Fruit fly (Drosophila melanogaster) whole organism, embryonic: ENCODE measurements around the gene Nepl13.
A peak's percentile ranks its signal among the peaks of the same experiment; 100 is the strongest.

ENCODE experiments used
- Antp ChIP-seq: fragments of 200-800 bp; sonication (Bioruptor generic); optimal IDR thresholded peaks from 3 replicates; lab custom pipeline; 2016; ENCODE audit warnings: missing biosample characterization, missing genetic modification characterization
- Asciz ChIP-seq: fragments of 200-800 bp; sonication (Bioruptor generic); optimal IDR thresholded peaks from 2 replicates; lab custom pipeline; 2017; ENCODE audit warnings: missing biosample characterization, mild to moderate bottlenecking, missing genetic modification characterization, missing genetic modification reagents
- BEAF-32 ChIP-seq: fragments of 200-800 bp; sonication (Bioruptor generic); optimal IDR thresholded peaks from 3 replicates; lab custom pipeline; 2017; ENCODE audit warnings: missing biosample characterization, missing genetic modification characterization, mild to moderate bottlenecking, moderate library complexity, missing genetic modification reagents
- Bteb2 ChIP-seq: fragments of 200-800 bp; sonication (Bioruptor generic); optimal IDR thresholded peaks from 2 replicates; lab custom pipeline; 2016; ENCODE audit warnings: missing biosample characterization, missing genetic modification characterization
- CG10543 ChIP-seq: fragments of 200-800 bp; sonication (Bioruptor generic); optimal IDR thresholded peaks from 3 replicates; lab custom pipeline; 2017; ENCODE audit warnings: missing biosample characterization, mild to moderate bottlenecking, missing genetic modification characterization, moderate library complexity
- CG11504 ChIP-seq: fragments of 200-800 bp; sonication (Bioruptor generic); optimal IDR thresholded peaks from 3 replicates; lab custom pipeline; 2019; ENCODE audit warnings: missing biosample characterization, mild to moderate bottlenecking, missing genetic modification characterization, moderate library complexity
- CG12071 ChIP-seq: fragments of 200-800 bp; sonication (Bioruptor generic); optimal IDR thresholded peaks from 3 replicates; lab custom pipeline; 2018; ENCODE audit warnings: missing biosample characterization, mild to moderate bottlenecking, missing genetic modification characterization
- CG12299 ChIP-seq: fragments of 200-800 bp; sonication (Bioruptor generic); optimal IDR thresholded peaks from 2 replicates; lab custom pipeline; 2018; ENCODE audit warnings: missing biosample characterization, mild to moderate bottlenecking, missing genetic modification characterization
- CG12659 ChIP-seq: fragments of 200-800 bp; sonication (Bioruptor generic); optimal IDR thresholded peaks from 3 replicates; lab custom pipeline; 2017; ENCODE audit warnings: mild to moderate bottlenecking, missing biosample characterization, missing genetic modification reagents, missing genetic modification characterization
- CG16779 ChIP-seq: fragments of 200-800 bp; sonication (Bioruptor generic); IDR thresholded peaks from 2 replicates; pipeline ENCODE4 v1.3.6; 2022; ENCODE audit warnings: missing biosample characterization, missing genetic modification characterization
- CG18619 ChIP-seq: fragments of 200-800 bp; sonication (Bioruptor generic); optimal IDR thresholded peaks from 3 replicates; lab custom pipeline; 2017; ENCODE audit warnings: missing biosample characterization, mild to moderate bottlenecking, missing genetic modification characterization
- CG31388 ChIP-seq: fragments of 200-800 bp; sonication (Bioruptor generic); optimal IDR thresholded peaks from 2 replicates; lab custom pipeline; 2016; ENCODE audit warnings: missing biosample characterization, missing genetic modification characterization
- CG31441 ChIP-seq: fragments of 200-800 bp; sonication (Bioruptor generic); IDR thresholded peaks from 2 replicates; pipeline ENCODE4 v1.3.6; 2022; ENCODE audit warnings: missing biosample characterization, missing genetic modification characterization
- CG4404 ChIP-seq: fragments of 200-800 bp; sonication (Bioruptor generic); IDR thresholded peaks from 2 replicates; pipeline ENCODE4 v1.3.6; 2022; ENCODE audit warnings: missing biosample characterization, missing genetic modification characterization
- CG6854 ChIP-seq: fragments of 200-800 bp; sonication (Bioruptor generic); optimal IDR thresholded peaks from 3 replicates; lab custom pipeline; 2017; ENCODE audit warnings: missing biosample characterization, mild to moderate bottlenecking, missing genetic modification characterization
- CG7556 ChIP-seq: fragments of 200-800 bp; sonication (Bioruptor generic); optimal IDR thresholded peaks from 2 replicates; lab custom pipeline; 2017; ENCODE audit warnings: missing biosample characterization, mild to moderate bottlenecking, missing genetic modification characterization
- CG8089 ChIP-seq: fragments of 200-800 bp; sonication (Bioruptor generic); optimal IDR thresholded peaks from 3 replicates; lab custom pipeline; 2016; ENCODE audit warnings: missing biosample characterization, missing genetic modification characterization
- Deaf1 ChIP-seq: fragments of 200-800 bp; optimal IDR thresholded peaks from 3 replicates; lab custom pipeline; 2019; ENCODE audit warnings: missing biosample characterization, mild to moderate bottlenecking, missing genetic modification characterization, moderate library complexity
- ERR ChIP-seq: fragments of 200-800 bp; sonication (Bioruptor generic); optimal IDR thresholded peaks from 2 replicates; lab custom pipeline; 2016; ENCODE audit warnings: missing biosample characterization, missing genetic modification characterization
- Eip74EF ChIP-seq, 2 experiments: fragments of 200-800 bp in 1 of 2; fragments of >200 bp in 1 of 2; sonication (Bioruptor generic) in 1 of 2; optimal IDR thresholded peaks; 2 replicates each; lab custom pipeline; 2017 to 2019; ENCODE audit warnings: missing biosample characterization in 2 of 2, missing genetic modification characterization in 2 of 2, mild to moderate bottlenecking in 1 of 2, moderate library complexity in 1 of 2
- Hmr ChIP-seq: fragments of 200-800 bp; sonication (Bioruptor generic); optimal IDR thresholded peaks from 3 replicates; lab custom pipeline; 2017; ENCODE audit warnings: mild to moderate bottlenecking, missing biosample characterization, missing genetic modification reagents, missing genetic modification characterization
- NK7.1 ChIP-seq: fragments of 200-800 bp; sonication (Bioruptor generic); optimal IDR thresholded peaks from 3 replicates; lab custom pipeline; 2016; ENCODE audit warnings: missing biosample characterization, missing genetic modification characterization
- Optix ChIP-seq: fragments of 200-800 bp; sonication (Bioruptor generic); IDR thresholded peaks from 3 replicates; pipeline ENCODE4 v1.3.6; 2022; ENCODE audit warnings: missing biosample characterization, missing genetic modification characterization
- Side ChIP-seq: fragments of 200-800 bp; sonication (Bioruptor generic); optimal IDR thresholded peaks from 2 replicates; lab custom pipeline; 2016; ENCODE audit warnings: missing biosample characterization, missing genetic modification characterization
- Sry-β ChIP-seq: fragments of 200-800 bp; sonication (Bioruptor generic); optimal IDR thresholded peaks from 2 replicates; lab custom pipeline; 2018; ENCODE audit warnings: missing biosample characterization, mild to moderate bottlenecking, missing genetic modification characterization, moderate library complexity
- YL-1 ChIP-seq: fragments of 200-800 bp; sonication (Bioruptor generic); optimal IDR thresholded peaks from 3 replicates; lab custom pipeline; 2017; ENCODE audit warnings: missing biosample characterization, mild to moderate bottlenecking, missing genetic modification characterization
- ash1 ChIP-seq: fragments of 200-800 bp; sonication (Bioruptor generic); optimal IDR thresholded peaks from 2 replicates; lab custom pipeline; 2018; ENCODE audit warnings: missing biosample characterization, mild to moderate bottlenecking, missing genetic modification characterization
- chn ChIP-seq: fragments of 200-800 bp; sonication (Bioruptor generic); optimal IDR thresholded peaks from 2 replicates; lab custom pipeline; 2016; ENCODE audit warnings: missing biosample characterization, missing genetic modification characterization
- ci ChIP-seq: fragments of 200-800 bp; sonication (Bioruptor generic); IDR thresholded peaks from 3 replicates; pipeline ENCODE4 v1.3.6; 2022; ENCODE audit warnings: missing biosample characterization, missing genetic modification characterization
- dan ChIP-seq: fragments of 200-800 bp; sonication (Bioruptor generic); IDR thresholded peaks from 2 replicates; pipeline ENCODE4 v1.3.6; 2022; ENCODE audit warnings: missing biosample characterization, missing genetic modification characterization
- dimm ChIP-seq: fragments of 200-800 bp; sonication (Bioruptor generic); IDR thresholded peaks from 2 replicates; pipeline ENCODE4 v1.3.6; 2022; ENCODE audit warnings: missing biosample characterization, missing genetic modification characterization
- dm ChIP-seq: fragments of 200-800 bp; sonication (Bioruptor generic); optimal IDR thresholded peaks from 3 replicates; lab custom pipeline; 2016; ENCODE audit warnings: missing biosample characterization, missing genetic modification characterization
- dmrt11E ChIP-seq: fragments of 200-800 bp; sonication (Bioruptor generic); optimal IDR thresholded peaks from 3 replicates; lab custom pipeline; 2018; ENCODE audit warnings: missing biosample characterization, mild to moderate bottlenecking, missing genetic modification characterization, moderate library complexity
- gcm2 ChIP-seq: fragments of 200-800 bp; sonication (Bioruptor generic); optimal IDR thresholded peaks from 2 replicates; lab custom pipeline; 2016; ENCODE audit warnings: missing biosample characterization, missing genetic modification characterization
- gsb ChIP-seq: fragments of 200-800 bp; sonication (Bioruptor generic); IDR thresholded peaks from 2 replicates; pipeline ENCODE4 v1.3.6; 2022; ENCODE audit warnings: missing biosample characterization, missing genetic modification characterization
- insv ChIP-seq, 2 experiments: fragments of 200-800 bp; sonication (Bioruptor generic); optimal IDR thresholded peaks; 3 replicates each; lab custom pipeline; 2016 to 2018; ENCODE audit warnings: missing biosample characterization in 2 of 2, missing genetic modification characterization in 2 of 2
- jigr1 ChIP-seq: fragments of 200-800 bp; sonication (Bioruptor generic); IDR thresholded peaks from 3 replicates; pipeline ENCODE4 v1.3.6; 2022; ENCODE audit warnings: missing biosample characterization, missing genetic modification characterization
- klu ChIP-seq: fragments of 200-800 bp; sonication (Bioruptor generic); IDR thresholded peaks from 2 replicates; pipeline ENCODE4 v1.3.6; 2022; ENCODE audit warnings: missing biosample characterization, missing genetic modification characterization
- lbe ChIP-seq: fragments of 200-800 bp; sonication (Bioruptor generic); optimal IDR thresholded peaks from 2 replicates; lab custom pipeline; 2016; ENCODE audit warnings: missing biosample characterization, mild to moderate bottlenecking, missing genetic modification characterization
- maf-S ChIP-seq: fragments of 200-800 bp; sonication (Bioruptor generic); optimal IDR thresholded peaks from 2 replicates; lab custom pipeline; 2016; ENCODE audit warnings: missing biosample characterization, missing genetic modification characterization
- nom ChIP-seq: fragments of 200-800 bp; sonication (Bioruptor generic); optimal IDR thresholded peaks from 2 replicates; lab custom pipeline; 2017; ENCODE audit warnings: missing biosample characterization, missing genetic modification characterization, mild to moderate bottlenecking, moderate library complexity, missing genetic modification reagents
- onecut ChIP-seq: fragments of 200-800 bp; sonication (Bioruptor generic); IDR thresholded peaks from 2 replicates; pipeline ENCODE4 v1.3.6; 2022; ENCODE audit warnings: missing biosample characterization, missing genetic modification characterization
- pb ChIP-seq: fragments of 200-800 bp; sonication (Bioruptor generic); optimal IDR thresholded peaks from 3 replicates; lab custom pipeline; 2016; ENCODE audit warnings: missing biosample characterization, missing genetic modification characterization
- phol ChIP-seq: fragments of 200-800 bp; sonication (Bioruptor generic); optimal IDR thresholded peaks from 3 replicates; lab custom pipeline; 2018; ENCODE audit warnings: missing biosample characterization, mild to moderate bottlenecking, missing genetic modification characterization, moderate library complexity
- sob ChIP-seq: fragments of 200-800 bp; sonication (Bioruptor generic); IDR thresholded peaks from 2 replicates; pipeline ENCODE4 v1.3.6; 2022; ENCODE audit warnings: missing biosample characterization, missing genetic modification characterization
- tap ChIP-seq: fragments of 200-800 bp; optimal IDR thresholded peaks from 3 replicates; lab custom pipeline; 2019; ENCODE audit warnings: missing biosample characterization, mild to moderate bottlenecking, missing genetic modification characterization, moderate library complexity
- ttk ChIP-seq: fragments of 200-800 bp; sonication (Bioruptor generic); IDR thresholded peaks from 2 replicates; pipeline ENCODE4 v2.1.2; 2022; ENCODE audit warnings: missing biosample characterization, missing genetic modification characterization
- usp ChIP-seq: fragments of >200 bp; optimal IDR thresholded peaks from 2 replicates; lab custom pipeline; 2017; ENCODE audit warnings: missing biosample characterization, missing genetic modification characterization
- wek ChIP-seq: fragments of 200-800 bp; sonication (Bioruptor generic); optimal IDR thresholded peaks from 3 replicates; lab custom pipeline; 2018; ENCODE audit warnings: missing biosample characterization, mild to moderate bottlenecking, missing genetic modification characterization, moderate library complexity
- wor ChIP-seq: fragments of 200-800 bp; sonication (Bioruptor generic); IDR thresholded peaks from 2 replicates; pipeline ENCODE4 v1.3.6; 2022; ENCODE audit warnings: missing biosample characterization, missing genetic modification characterization
- zen2 ChIP-seq: fragments of 200-800 bp; sonication (Bioruptor generic); IDR thresholded peaks from 3 replicates; pipeline ENCODE4 v1.3.6; 2022; ENCODE audit warnings: missing biosample characterization, missing genetic modification characterization; ENCODE audit not compliant: partially characterized antibody
- zfh2 ChIP-seq: fragments of 200-800 bp; sonication (Bioruptor generic); optimal IDR thresholded peaks from 2 replicates; lab custom pipeline; 2016; ENCODE audit warnings: missing biosample characterization, missing genetic modification characterization

Nepl13 gene

dm6 chr3R:22781412-22781811, 20.5 kb upstream of the Nepl13 start (continued):
- TF ChIP-seq YL-1 (no peak), dmrt11E (tag; lab: Kevin White, UChicago) (no peak), maf-S (no peak), BEAF-32 (GFP tag; lab: Kevin White, UChicago) (no peak), zen2 (GFP tag; lab: Robert Waterston, UW) (0 out of 3 replicates have a peak, but pooled peaks have one; percentile 37), gsb (GFP tag; lab: Robert Waterston, UW) (peak; percentile 48; the same call in 1 of the 2 replicates), dan (GFP tag; lab: Robert Waterston, UW) (no peak), Asciz (GFP tag; lab: Kevin White, UChicago) (no peak), CG11504 (tag; lab: Kevin White, UChicago) (peak; percentile 59), ci (GFP tag; lab: Robert Waterston, UW) (peak; percentile 83; the same call in 2 of the 3 replicates), Side (GFP tag; lab: Kevin White, UChicago) (no peak), jigr1 (no peak), CG12659 (peak; percentile 5), CG10543 (GFP tag; lab: Kevin White, UChicago) (peak; percentile 45), dimm (GFP tag; lab: Robert Waterston, UW) (no peak), insv (GFP tag; optimal IDR thresholded peaks at IDR 0.05; lab: Kevin White, UChicago) (no peak), sob (peak; percentile 67; the same call in 1 of the 2 replicates), CG16779 (no peak), CG12299 (tag; lab: Kevin White, UChicago) (no peak), zfh2 (no peak), chn (no peak), CG31441 (0 out of 2 replicates have a peak, but pooled peaks have one; percentile 17), CG4404 (no peak), NK7.1 (GFP tag; lab: Kevin White, UChicago) (no peak), phol (tag; lab: Kevin White, UChicago) (no peak), Deaf1 (tag; lab: Kevin White, UChicago) (peak; percentile 97), Antp (GFP tag; lab: Kevin White, UChicago) (no peak), CG31388 (GFP tag; lab: Kevin White, UChicago) (no peak), CG6854 (GFP tag; lab: Kevin White, UChicago) (no peak), wor (no peak), Bteb2 (GFP tag; lab: Kevin White, UChicago) (no peak), gcm2 (no peak), CG7556 (GFP tag; lab: Kevin White, UChicago) (no peak), Hmr (GFP tag; lab: Kevin White, UChicago) (peak; percentile 20), Optix (no peak; the same call in 2 of the 3 replicates), ash1 (GFP tag; lab: Kevin White, UChicago) (no peak), Eip74EF (GFP tag; optimal IDR thresholded peaks at IDR 0.05; lab: Kevin White, UChicago) (no peak), tap (tag; lab: Kevin White, UChicago) (no peak), ttk (GFP tag; lab: Robert Waterston, UW) (no peak), lbe (GFP tag; lab: Kevin White, UChicago) (peak; percentile 62), klu (GFP tag; lab: Robert Waterston, UW) (no peak), ERR (GFP tag; lab: Kevin White, UChicago) (no peak), dm (GFP tag; lab: Kevin White, UChicago) (no peak), Sry-β (GFP tag; lab: Kevin White, UChicago) (no peak), CG18619 (no peak), onecut (peak; percentile 53), nom (GFP tag; lab: Kevin White, UChicago) (peak; percentile 49), wek (GFP tag; lab: Kevin White, UChicago) (no peak), pb (GFP tag; lab: Kevin White, UChicago) (no peak), usp (GFP tag; lab: Kevin White, UChicago) (no peak), CG8089 (GFP tag; lab: Kevin White, UChicago) (no peak), CG12071 (GFP tag; lab: Kevin White, UChicago) (peak; percentile 27)
